Worm (Caenorhabditis elegans): ENCODE results near the gene rpn-3.

DNA sequence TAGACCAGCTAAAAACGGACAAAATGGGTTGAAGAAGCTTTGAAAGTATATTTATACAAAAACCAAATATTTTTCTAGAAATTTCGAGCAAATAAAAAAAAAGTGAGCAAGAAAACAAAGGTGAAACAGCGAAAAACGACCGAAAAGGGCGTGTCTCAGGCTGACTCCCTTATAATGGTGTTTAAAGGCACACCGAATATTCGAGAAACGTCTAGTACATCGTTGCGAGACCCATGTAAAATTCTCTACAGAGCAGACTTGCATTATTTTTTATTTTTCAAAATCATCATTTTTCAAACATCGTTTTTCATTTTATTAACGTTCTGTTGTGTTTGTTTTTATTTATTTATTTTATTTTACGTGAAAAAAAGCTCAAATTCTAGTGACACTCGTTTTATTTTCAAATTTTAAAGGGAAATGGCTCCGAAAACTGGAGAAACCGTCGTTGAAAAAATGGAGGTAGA lies at the start of gene rpn-3:
- TF ChIP-seq ceh-36 (tag; optimal IDR thresholded peaks at IDR 0.05) (no peak), pes-1 (GFP tag; IDR thresholded peaks at IDR 0.05) (0 out of 2 replicates have a peak, but pooled peaks have one; percentile 27), hmbx-1 (tag; optimal IDR thresholded peaks at IDR 0.05) (no peak), B0310.2 (tag; optimal IDR thresholded peaks at IDR 0.05) (no peak), ama-1 (optimal IDR thresholded peaks at IDR 0.05) (no peak)
